Worm (Caenorhabditis elegans): ENCODE measurements around the gene Y38H6C.9.
"Not testable (repeated sequence)": the region's sequence is repeated elsewhere in the genome, so short reads cannot be mapped to it uniquely, and the experiment has no call there.

Y38H6C.9 gene

DNA sequence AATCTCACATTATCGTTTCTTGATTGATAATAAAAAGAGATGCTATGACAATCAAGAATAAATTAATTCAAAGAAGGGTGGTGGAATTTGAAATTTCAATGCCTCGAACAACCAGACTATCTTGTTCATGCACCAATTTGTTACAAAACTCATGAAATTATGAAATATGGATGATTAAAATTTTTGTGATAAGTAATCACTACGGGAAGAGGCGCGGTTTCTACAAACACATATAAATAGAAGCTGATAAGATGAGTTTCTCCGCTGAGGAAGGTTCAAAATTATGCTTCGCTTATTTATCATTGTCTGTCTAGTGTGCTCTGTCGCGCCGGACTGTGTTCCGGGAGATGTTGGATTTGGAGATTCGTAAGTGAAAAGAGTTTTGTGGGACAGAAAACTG, 7.6 kb downstream of the Y38H6C.9 start:
- TF ChIP-seq nhr-11 (tag; optimal IDR thresholded peaks at IDR 0.05) (no peak), pqm-1 (tag; optimal IDR thresholded peaks at IDR 0.05) (peak; percentile 48)

DNA sequence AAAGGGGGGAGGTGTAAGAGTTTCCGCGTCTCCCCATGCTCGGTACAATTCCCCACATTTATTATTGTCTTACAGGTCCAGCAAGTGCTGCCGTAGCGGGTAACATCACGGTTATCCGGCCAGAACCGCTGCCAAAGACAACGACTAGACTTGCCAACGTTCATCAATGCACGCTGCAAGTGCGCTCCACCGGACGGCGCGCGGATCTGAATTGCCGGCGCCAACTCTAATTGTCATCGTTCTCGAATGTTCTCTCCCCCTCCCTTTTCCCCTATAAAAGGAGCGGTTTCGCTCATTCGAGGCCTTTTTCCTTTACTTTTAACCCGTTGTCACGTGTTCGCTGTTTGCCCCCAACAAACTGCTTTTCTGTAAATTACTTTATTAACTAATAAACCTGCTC, 8.4 kb downstream of the Y38H6C.9 start, which contains the start of gene Y38H6C.8:
Gene Y38H6C.8 (plus strand): TSS at position 301 of the 400 bp plus-strand sequence.
- not testable (repeated sequence) for TF ChIP-seq F44E2.7 (GFP tag; IDR thresholded peaks at IDR 0.05); nhr-25 (tag; optimal IDR thresholded peaks at IDR 0.05; ENCODE audit: borderline replicate concordance, insufficient read depth); nhr-10 (tag; optimal IDR thresholded peaks at IDR 0.05)

DNA sequence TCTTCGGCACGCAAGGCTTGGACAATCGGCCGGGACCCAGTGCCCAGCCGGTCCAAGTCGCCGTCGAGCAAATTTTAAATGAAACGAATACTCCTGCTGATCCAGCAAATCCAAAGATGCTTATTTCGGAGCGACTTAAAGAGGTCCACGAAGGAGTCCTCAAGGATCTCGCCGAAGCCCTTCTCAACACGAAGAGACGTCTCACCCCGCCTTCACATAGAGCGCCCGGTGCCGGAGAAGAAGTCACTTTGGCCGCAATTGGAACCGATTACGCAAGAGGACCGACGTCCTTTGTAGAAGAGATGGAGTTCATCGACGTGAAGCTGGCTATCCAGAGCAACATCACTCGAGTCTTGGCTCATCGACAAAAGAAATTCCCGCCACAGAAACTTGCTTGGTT, 12.6 kb downstream of the Y38H6C.9 start:
- TF ChIP-seq hmg-1.1 (GFP tag; IDR thresholded peaks at IDR 0.05) (no peak), lin-1 (GFP tag; IDR thresholded peaks at IDR 0.05) (no peak), set-16 (GFP tag; IDR thresholded peaks at IDR 0.05) (peak; percentile 49; the same call in 1 of the 2 replicates), nhr-41 (GFP tag; IDR thresholded peaks at IDR 0.05) (no peak), php-3 (GFP tag; IDR thresholded peaks at IDR 0.05) (no peak)

DNA sequence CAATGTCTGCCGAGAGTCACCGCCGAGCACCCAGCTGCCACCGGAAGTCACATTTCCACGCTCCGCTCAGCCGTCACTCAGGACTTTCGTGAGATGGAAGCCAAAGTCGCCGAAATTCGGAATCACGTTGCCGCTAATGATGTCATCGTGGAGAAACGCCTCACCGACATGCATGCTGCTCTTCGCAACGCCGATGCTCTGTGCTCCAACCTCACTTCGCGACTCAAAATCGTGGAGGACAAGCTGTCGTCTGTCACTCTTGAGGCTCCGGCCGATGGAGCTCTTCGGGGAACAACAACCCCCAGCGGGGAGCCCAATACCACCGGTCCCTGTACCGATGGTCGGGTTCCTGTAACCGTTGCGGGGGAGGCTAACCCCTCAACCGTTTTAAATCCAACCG, 15.5 kb downstream of the Y38H6C.9 start:
- TF ChIP-seq madf-9 (GFP tag; conservative IDR thresholded peaks at IDR 0.05), result no peak
- peak; percentile 81 for TF ChIP-seq set-16 (GFP tag; IDR thresholded peaks at IDR 0.05)

DNA sequence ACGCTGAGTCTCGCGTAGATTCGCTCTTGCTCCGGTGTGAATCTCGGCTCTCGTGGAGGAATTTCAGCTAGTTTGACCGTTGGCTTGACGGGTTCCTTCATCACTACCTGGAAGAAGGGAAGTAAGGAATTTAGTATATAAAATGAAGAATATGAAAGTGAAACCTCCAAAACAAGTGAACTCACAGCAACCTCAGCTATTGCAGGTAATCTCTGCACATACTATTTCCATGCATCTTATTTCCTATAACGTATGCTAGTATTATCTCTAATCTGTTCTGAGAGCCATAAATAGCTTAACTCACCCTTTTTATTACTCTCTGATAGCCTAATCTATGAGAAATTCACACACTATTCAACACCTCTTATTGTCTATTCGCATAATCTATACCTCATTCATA, 17.1 kb downstream of the Y38H6C.9 start, which contains the start of gene Y38H6C.4:
Gene Y38H6C.4 (minus strand): TSS at position 101 of the 400 bp plus-strand sequence.
- TF ChIP-seq dve-1 (tag; optimal IDR thresholded peaks at IDR 0.05; ENCODE audit: insufficient read depth), result no peak
- no peak for TF ChIP-seq lin-13 (GFP tag; optimal IDR thresholded peaks at IDR 0.05)
- TF ChIP-seq nhr-48 (tag; optimal IDR thresholded peaks at IDR 0.05), result no peak
- no peak for TF ChIP-seq mdl-1 (tag; optimal IDR thresholded peaks at IDR 0.05)
- no peak for TF ChIP-seq aha-1 (tag)
- no peak for TF ChIP-seq tra-1 (GFP tag; IDR thresholded peaks at IDR 0.05)
- no peak for TF ChIP-seq egl-27 (tag; optimal IDR thresholded peaks at IDR 0.05)
- no peak for TF ChIP-seq pqm-1 (tag; optimal IDR thresholded peaks at IDR 0.05)
- TF ChIP-seq ceh-20 (GFP tag; IDR thresholded peaks at IDR 0.05), result no peak
- TF ChIP-seq saeg-2 (GFP tag; IDR thresholded peaks at IDR 0.05), result no peak
- no peak for TF ChIP-seq mes-2 (tag; optimal IDR thresholded peaks at IDR 0.05; ENCODE audit: poor library complexity, severe bottlenecking)
- no peak for TF ChIP-seq ZK546.5 (tag; optimal IDR thresholded peaks at IDR 0.05)
- TF ChIP-seq ceh-28 (tag; optimal IDR thresholded peaks at IDR 0.05), result no peak

DNA sequence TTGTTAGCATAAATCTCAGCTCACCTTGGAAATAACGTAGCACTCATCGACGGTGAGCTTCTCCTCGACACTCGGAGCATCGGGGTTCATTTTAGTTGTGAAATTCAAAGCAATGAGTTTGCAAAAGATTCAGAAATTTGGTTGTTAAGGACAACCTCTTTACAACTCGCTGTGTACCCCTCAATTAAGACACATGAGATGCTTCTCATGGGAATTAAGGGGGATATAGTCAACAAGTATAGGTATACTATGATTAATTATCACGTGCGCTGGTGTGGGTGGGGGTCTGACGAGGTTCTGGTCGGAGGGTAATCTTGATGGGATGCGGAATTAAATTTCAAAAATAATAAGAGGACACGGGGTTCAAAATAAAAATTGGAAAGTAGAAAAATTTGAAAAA, 21.7 kb downstream of the Y38H6C.9 start, which contains the start of gene dct-14:
Gene dct-14 (minus strand): TSS at position 101 of the 400 bp plus-strand sequence.
- no peak for TF ChIP-seq fos-1 (tag; optimal IDR thresholded peaks at IDR 0.05)
- no peak for TF ChIP-seq unc-39 (tag; optimal IDR thresholded peaks at IDR 0.05)
- no peak for TF ChIP-seq arid-1 (GFP tag; conservative IDR thresholded peaks at IDR 0.05)
- TF ChIP-seq ceh-82 (tag; optimal IDR thresholded peaks at IDR 0.05), result no peak
- TF ChIP-seq nhr-237 (tag; optimal IDR thresholded peaks at IDR 0.05), result no peak
- no peak for TF ChIP-seq pha-4 (GFP tag; IDR thresholded peaks at IDR 0.05)
- no peak for TF ChIP-seq pha-4 (tag; optimal IDR thresholded peaks at IDR 0.05)
- TF ChIP-seq rbr-2 (tag; optimal IDR thresholded peaks at IDR 0.05), result no peak
- no peak for TF ChIP-seq egl-43 (GFP tag; IDR thresholded peaks at IDR 0.05)
- TF ChIP-seq ceh-44 (GFP tag; IDR thresholded peaks at IDR 0.05), result no peak
- no peak for TF ChIP-seq lin-39 (tag; optimal IDR thresholded peaks at IDR 0.05)
- TF ChIP-seq lsy-2 (tag; optimal IDR thresholded peaks at IDR 0.05), result no peak
- no peak for TF ChIP-seq lin-1 (GFP tag; IDR thresholded peaks at IDR 0.05)
- TF ChIP-seq attf-4 (tag; optimal IDR thresholded peaks at IDR 0.05), result no peak
- TF ChIP-seq dpl-1 (GFP tag; optimal IDR thresholded peaks at IDR 0.05), result no peak
- TF ChIP-seq skn-1 (tag; optimal IDR thresholded peaks at IDR 0.05), result no peak
- TF ChIP-seq Y5F2A.4 (GFP tag; optimal IDR thresholded peaks at IDR 0.05), result no peak
- TF ChIP-seq lin-38 (GFP tag; IDR thresholded peaks at IDR 0.05), result no peak
- TF ChIP-seq unc-130 (GFP tag; optimal IDR thresholded peaks at IDR 0.05), result no peak
- TF ChIP-seq zfp-3 (GFP tag; conservative IDR thresholded peaks at IDR 0.05), result no peak

Measured in whole organism, L4 larva.